Worm (Caenorhabditis elegans) whole organism, midembryonic: ENCODE results near the gene E02H4.6.

Source experiments
- T22C8.4 ChIP-seq: fragments of 200-800 bp; sonication (Bioruptor generic); IDR thresholded peaks from 2 replicates; pipeline ENCODE4 v1.3.6; 2022; ENCODE audit warnings: missing genetic modification characterization, missing compliant biosample characterization
- klf-2 ChIP-seq: fragments of 200-800 bp; sonication (Bioruptor generic); conservative IDR thresholded peaks from 2 replicates; pipeline ENCODE4 v1.3.6; 2022; ENCODE audit warnings: missing genetic modification reagents, missing genetic modification characterization, missing compliant biosample characterization
- ref-1 ChIP-seq: fragments of 200-800 bp; sonication (Bioruptor generic); conservative IDR thresholded peaks from 2 replicates; pipeline ENCODE4 v1.3.6; 2022; ENCODE audit warnings: missing genetic modification reagents, missing genetic modification characterization, missing compliant biosample characterization
- tab-1 ChIP-seq: fragments of 200-800 bp; sonication (Bioruptor generic); IDR thresholded peaks from 2 replicates; pipeline ENCODE4 v1.3.6; 2022; ENCODE audit warnings: missing genetic modification characterization, missing compliant biosample characterization
- ztf-23 ChIP-seq: fragments of 200-800 bp; sonication (Bioruptor generic); IDR thresholded peaks from 2 replicates; pipeline ENCODE4 v1.3.6; 2022; ENCODE audit warnings: missing genetic modification reagents, missing genetic modification characterization, missing compliant biosample characterization

ce11 chrX:14234366-14234765, 17.6 kb downstream of the E02H4.6 start, which contains the start of gene srg-36:
- TF ChIP-seq ref-1 (GFP tag; lab: Robert Waterston, UW) (no peak), tab-1 (no peak), T22C8.4 (GFP tag; lab: Robert Waterston, UW) (no peak), ztf-23 (no peak), klf-2 (no peak)
